Worm (Caenorhabditis elegans) whole organism, midembryonic: ENCODE data around the gene F38E1.10.
A peak's percentile ranks its signal among the peaks of the same experiment; 100 is the strongest.

Experiments
- T22C8.4 ChIP-seq: fragments of 200-800 bp; sonication (Bioruptor generic); IDR thresholded peaks from 2 replicates; pipeline ENCODE4 v1.3.6; 2022; ENCODE audit warnings: missing genetic modification characterization, missing compliant biosample characterization
- cog-1 ChIP-seq: sonication (generic microtip); optimal IDR thresholded peaks from 2 replicates; lab custom pipeline; 2016; ENCODE audit warnings: missing genetic modification characterization, missing compliant biosample characterization
- flt-1 ChIP-seq: fragments of 200-800 bp; sonication (Bioruptor generic); IDR thresholded peaks from 2 replicates; pipeline ENCODE4 v1.3.6; 2022; ENCODE audit warnings: missing genetic modification characterization, missing compliant biosample characterization
- klf-2 ChIP-seq: fragments of 200-800 bp; sonication (Bioruptor generic); conservative IDR thresholded peaks from 2 replicates; pipeline ENCODE4 v1.3.6; 2022; ENCODE audit warnings: missing genetic modification reagents, missing genetic modification characterization, missing compliant biosample characterization
- med-1 ChIP-seq: sonication (generic microtip); optimal IDR thresholded peaks from 2 replicates; lab custom pipeline; 2017; ENCODE audit warnings: missing genetic modification characterization, mild to moderate bottlenecking, missing compliant biosample characterization, antibody characterized with exemption, missing genetic modification reagents; ENCODE audit not compliant: insufficient read depth
- ref-1 ChIP-seq: fragments of 200-800 bp; sonication (Bioruptor generic); conservative IDR thresholded peaks from 2 replicates; pipeline ENCODE4 v1.3.6; 2022; ENCODE audit warnings: missing genetic modification reagents, missing genetic modification characterization, missing compliant biosample characterization
- tab-1 ChIP-seq: fragments of 200-800 bp; sonication (Bioruptor generic); IDR thresholded peaks from 2 replicates; pipeline ENCODE4 v1.3.6; 2022; ENCODE audit warnings: missing genetic modification characterization, missing compliant biosample characterization
- ztf-23 ChIP-seq: fragments of 200-800 bp; sonication (Bioruptor generic); IDR thresholded peaks from 2 replicates; pipeline ENCODE4 v1.3.6; 2022; ENCODE audit warnings: missing genetic modification reagents, missing genetic modification characterization, missing compliant biosample characterization
- ztf-29 ChIP-seq: fragments of 200-800 bp; sonication (Bioruptor generic); IDR thresholded peaks from 2 replicates; pipeline ENCODE4 v1.3.6; 2022; ENCODE audit warnings: missing genetic modification reagents, missing genetic modification characterization, missing compliant biosample characterization

The F38E1.10 gene

DNA sequence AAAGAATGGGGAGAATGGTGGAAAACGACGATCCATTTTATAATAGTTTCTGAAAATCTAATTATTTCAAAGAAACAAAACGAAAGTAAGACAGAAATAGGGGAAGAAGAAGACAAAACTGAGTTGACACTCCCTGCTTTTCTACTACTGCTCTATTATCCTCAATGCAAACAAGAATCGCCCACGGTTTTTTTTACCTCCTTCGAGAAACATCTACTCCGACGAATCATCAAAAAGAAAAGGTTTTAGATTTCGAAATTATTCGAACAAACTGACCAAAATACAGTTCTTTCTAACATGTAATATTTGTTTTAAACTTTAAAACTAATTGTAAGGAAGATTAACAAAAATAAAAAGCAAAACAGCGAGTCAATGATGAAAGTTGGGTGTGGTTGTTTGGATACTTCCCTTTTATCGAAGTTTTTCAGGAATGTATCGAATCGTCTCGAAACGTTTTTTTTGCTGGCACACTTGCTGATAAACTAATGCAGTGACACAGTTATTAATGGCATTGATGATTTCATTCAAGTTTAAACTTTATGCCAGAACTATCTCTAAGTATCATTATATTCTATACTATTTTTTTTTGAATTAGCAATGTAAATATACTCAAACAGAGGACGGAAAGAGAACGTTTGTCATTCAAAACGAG lies 10.7 kb upstream of the F38E1.10 start, which contains the start of gene hsp-17:
Gene hsp-17, minus strand, starts transcription at position 51 of the 652 bp plus-strand sequence.
- TF ChIP-seq ztf-23 (GFP tag; lab: Robert Waterston, UW) (no peak), klf-2 (GFP tag; lab: Robert Waterston, UW) (no peak), med-1 (GFP tag; lab: Kevin White, UChicago) (no peak), ref-1 (GFP tag; lab: Robert Waterston, UW) (no peak), T22C8.4 (GFP tag; lab: Robert Waterston, UW) (no peak), flt-1 (GFP tag; lab: Robert Waterston, UW) (no peak), tab-1 (GFP tag; lab: Robert Waterston, UW) (no peak), ztf-29 (GFP tag; lab: Robert Waterston, UW) (no peak), cog-1 (tag; lab: Kevin White, UChicago) (no peak)

DNA sequence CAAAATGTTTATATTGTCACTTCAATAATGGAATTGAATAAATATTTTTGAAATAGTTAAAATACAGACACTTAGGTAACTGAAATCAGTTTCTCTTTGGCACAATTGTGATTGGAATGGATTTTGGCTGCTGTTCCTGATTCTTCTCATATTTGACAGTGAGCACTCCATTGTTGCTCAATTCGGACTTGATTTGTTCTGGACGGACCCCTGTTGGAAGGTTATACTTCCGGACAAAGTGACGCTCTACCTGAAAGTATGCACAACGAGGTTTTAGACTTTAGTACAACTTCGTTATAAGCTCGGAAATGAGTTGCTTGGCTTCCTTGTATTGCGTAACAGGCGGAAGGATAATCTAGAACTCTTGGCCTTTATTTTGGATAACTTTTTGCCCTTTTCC lies 9.5 kb upstream of the F38E1.10 start:
- TF ChIP-seq cog-1 (tag; lab: Kevin White, UChicago) (no peak), tab-1 (GFP tag; lab: Robert Waterston, UW) (no peak)

- no peak for TF ChIP-seq ref-1 (GFP tag; lab: Robert Waterston, UW)
- TF ChIP-seq med-1 (GFP tag; lab: Kevin White, UChicago), result no peak
- no peak for TF ChIP-seq cog-1 (tag; lab: Kevin White, UChicago)
- TF ChIP-seq ztf-29 (GFP tag; lab: Robert Waterston, UW), result no peak
- no peak for TF ChIP-seq T22C8.4 (GFP tag; lab: Robert Waterston, UW)
- no peak for TF ChIP-seq tab-1 (GFP tag; lab: Robert Waterston, UW)
- no peak for TF ChIP-seq klf-2 (GFP tag; lab: Robert Waterston, UW)
- TF ChIP-seq flt-1 (GFP tag; lab: Robert Waterston, UW), result no peak
Observed at ce11 chrV:8383716-8384115, 8.4 kb upstream of the F38E1.10 start, which contains the start of gene F52E1.14. Gene F52E1.14, plus strand, starts transcription at chrV:8383922.

DNA sequence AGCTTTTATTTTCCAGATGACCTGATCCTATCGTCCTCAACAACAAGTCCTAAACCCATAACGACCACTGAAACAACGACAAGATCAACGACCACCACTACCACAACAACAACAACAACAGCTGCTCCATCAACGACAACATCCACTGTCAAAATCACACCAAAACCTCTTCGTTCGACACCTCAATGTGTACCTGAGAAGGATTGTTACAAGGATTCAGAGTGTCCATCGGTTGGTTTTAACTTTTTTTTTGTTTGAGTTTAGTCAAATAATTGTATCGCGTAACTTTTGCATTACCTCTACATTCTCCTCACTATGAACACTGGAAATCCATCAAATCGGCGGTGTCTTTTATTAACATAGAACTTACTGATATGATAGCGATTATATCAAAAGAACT lies 4.8 kb upstream of the F38E1.10 start:
- TF ChIP-seq flt-1 (GFP tag; lab: Robert Waterston, UW) (no peak), ztf-23 (GFP tag; lab: Robert Waterston, UW) (no peak)

DNA sequence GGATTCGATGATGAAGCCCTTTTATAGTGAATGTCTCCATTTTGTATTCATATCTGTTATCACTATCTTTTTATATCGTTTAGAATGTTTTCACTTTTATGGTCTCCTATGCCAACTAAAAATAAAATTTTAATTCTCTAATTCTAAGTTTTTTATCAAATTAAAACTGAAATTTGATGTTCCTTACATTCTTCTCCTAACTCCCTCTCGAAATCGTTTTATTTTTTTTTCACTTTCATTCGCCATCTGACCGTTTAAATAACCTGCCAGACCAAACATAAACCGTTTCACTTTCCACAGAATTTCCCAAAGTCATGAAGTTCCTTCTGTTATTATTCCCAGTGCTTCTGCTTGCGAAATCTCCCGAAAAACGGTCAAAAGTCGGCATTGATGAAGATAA lies 3.9 kb upstream of the F38E1.10 start, which contains the start of gene F52E1.5:
Gene F52E1.5, plus strand, starts transcription at position 301 of the 400 bp plus-strand sequence.
- TF ChIP-seq cog-1 (tag; lab: Kevin White, UChicago) (no peak), tab-1 (GFP tag; lab: Robert Waterston, UW) (no peak), klf-2 (GFP tag; lab: Robert Waterston, UW) (no peak), ref-1 (GFP tag; lab: Robert Waterston, UW) (no peak), med-1 (GFP tag; lab: Kevin White, UChicago) (no peak), ztf-23 (GFP tag; lab: Robert Waterston, UW) (no peak), flt-1 (GFP tag; lab: Robert Waterston, UW) (no peak), ztf-29 (GFP tag; lab: Robert Waterston, UW) (no peak), T22C8.4 (GFP tag; lab: Robert Waterston, UW) (no peak)

DNA sequence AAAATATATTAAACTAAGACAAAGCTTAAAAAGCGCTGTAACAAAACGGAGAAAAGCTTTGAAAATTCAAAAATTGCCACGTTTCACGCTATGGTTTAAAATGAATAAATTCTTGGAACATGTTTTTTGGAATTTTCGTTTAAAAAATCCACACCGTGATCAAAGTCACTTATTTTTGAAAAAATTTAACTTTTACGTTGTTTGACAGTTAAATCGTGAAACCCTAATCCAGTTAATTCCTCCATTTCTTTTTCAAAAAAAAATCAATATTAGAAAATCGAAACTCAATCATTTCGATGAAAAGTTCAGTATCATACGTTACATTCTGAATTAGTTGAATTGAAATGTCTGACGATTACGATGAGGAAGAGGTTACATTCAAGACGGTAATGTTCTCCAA lies 530 bp upstream of the F38E1.10 start, which contains the start of gene F38E1.3:
Gene F38E1.3, plus strand, starts transcription at position 301 of the 400 bp plus-strand sequence.
- no peak for TF ChIP-seq cog-1 (tag; lab: Kevin White, UChicago)
- TF ChIP-seq flt-1 (GFP tag; lab: Robert Waterston, UW), result no peak
- no peak for TF ChIP-seq ref-1 (GFP tag; lab: Robert Waterston, UW)
- TF ChIP-seq ztf-29 (GFP tag; lab: Robert Waterston, UW), result no peak
- TF ChIP-seq T22C8.4 (GFP tag; lab: Robert Waterston, UW), result no peak
- TF ChIP-seq klf-2 (GFP tag; lab: Robert Waterston, UW), result no peak
- no peak for TF ChIP-seq ztf-23 (GFP tag; lab: Robert Waterston, UW)
- TF ChIP-seq med-1 (GFP tag; lab: Kevin White, UChicago), result no peak

DNA sequence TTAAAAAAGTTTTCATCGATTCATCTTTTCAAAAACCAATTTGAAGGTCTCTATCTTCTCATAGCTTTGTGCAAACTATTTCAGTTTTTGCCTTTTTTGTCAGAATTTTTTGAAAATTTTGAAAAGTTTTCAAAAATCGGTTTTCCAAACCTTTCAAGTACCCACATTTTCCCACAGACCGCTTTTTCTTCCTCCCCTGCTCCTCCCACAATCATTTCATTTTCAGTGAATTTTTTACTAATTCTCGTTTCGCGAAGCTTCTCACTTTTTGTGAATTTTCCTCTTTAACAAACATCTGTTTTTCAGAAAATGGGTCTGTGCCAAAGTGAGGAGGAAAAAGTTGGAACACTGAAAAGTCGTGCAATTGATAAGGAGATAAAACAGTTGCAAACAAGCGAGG lies 4.6 kb downstream of the F38E1.10 start, which contains the start of gene gpa-2:
Gene gpa-2, plus strand, starts transcription at position 301 of the 400 bp plus-strand sequence.
- TF ChIP-seq cog-1 (tag; lab: Kevin White, UChicago), result no peak
- TF ChIP-seq T22C8.4 (GFP tag; lab: Robert Waterston, UW), result no peak
- TF ChIP-seq ztf-23 (GFP tag; lab: Robert Waterston, UW), result no peak

ce11 chrV:8359792-8360191 lies 15.5 kb downstream of the F38E1.10 start, which contains the start of gene F38E1.6:
Gene F38E1.6, plus strand, starts transcription at chrV:8360092.
- TF ChIP-seq ztf-23 (GFP tag; lab: Robert Waterston, UW) (no peak), ref-1 (GFP tag; lab: Robert Waterston, UW) (no peak), klf-2 (GFP tag; lab: Robert Waterston, UW) (no peak)

ce11 chrV:8359113-8359564 lies 16.2 kb downstream of the F38E1.10 start, which contains the start of gene mpdu-1:
Gene mpdu-1, minus strand, starts transcription at chrV:8359163.
- TF ChIP-seq cog-1 (tag; lab: Kevin White, UChicago), result no peak
- no peak for TF ChIP-seq ztf-23 (GFP tag; lab: Robert Waterston, UW)
- no peak for TF ChIP-seq klf-2 (GFP tag; lab: Robert Waterston, UW)
- 0 out of 2 replicates have a peak, but pooled peaks have one; percentile 39 for TF ChIP-seq flt-1 (GFP tag; lab: Robert Waterston, UW)
- no peak for TF ChIP-seq tab-1 (GFP tag; lab: Robert Waterston, UW)
- no peak for TF ChIP-seq T22C8.4 (GFP tag; lab: Robert Waterston, UW)
- no peak for TF ChIP-seq med-1 (GFP tag; lab: Kevin White, UChicago)
- no peak for TF ChIP-seq ztf-29 (GFP tag; lab: Robert Waterston, UW)
